Worm (Caenorhabditis elegans) whole organism, early embryonic: ENCODE measurements around the gene rga-3.

ENCODE experiments used
- B0310.2 ChIP-seq: sonication (generic microtip); optimal IDR thresholded peaks from 2 replicates; lab custom pipeline; 2016; ENCODE audit warnings: mild to moderate bottlenecking, missing genetic modification characterization, missing compliant biosample characterization
- F13C5.2 ChIP-seq: sonication (generic microtip); optimal IDR thresholded peaks from 2 replicates; lab custom pipeline; 2017; ENCODE audit warnings: mild to moderate bottlenecking, missing genetic modification characterization, inconsistent platforms, missing compliant biosample characterization
- aly-1 ChIP-seq: sonication (generic microtip); optimal IDR thresholded peaks from 2 replicates; lab custom pipeline; 2016; ENCODE audit warnings: missing genetic modification characterization, missing compliant biosample characterization
- ama-1 ChIP-seq: fragments of 150-350 bp; optimal IDR thresholded peaks from 2 replicates; lab custom pipeline; 2014
- ceh-13 ChIP-seq: fragments of 200-800 bp; sonication (Bioruptor generic); optimal IDR thresholded peaks from 2 replicates; lab custom pipeline; 2018; ENCODE audit warnings: mild to moderate bottlenecking, missing genetic modification characterization, missing compliant biosample characterization
- ceh-36 ChIP-seq: sonication (generic microtip); optimal IDR thresholded peaks from 2 replicates; lab custom pipeline; 2016; ENCODE audit warnings: missing genetic modification characterization, inconsistent platforms, missing compliant biosample characterization
- ets-7 ChIP-seq: sonication (generic microtip); optimal IDR thresholded peaks from 2 replicates; lab custom pipeline; 2016; ENCODE audit warnings: missing genotype, missing genetic modification characterization, missing compliant biosample characterization
- flt-1 ChIP-seq: fragments of 200-800 bp; sonication (Bioruptor generic); IDR thresholded peaks from 2 replicates; pipeline ENCODE4 v1.3.6; 2022; ENCODE audit warnings: missing genetic modification characterization, missing compliant biosample characterization
- hmbx-1 ChIP-seq: sonication (generic microtip); optimal IDR thresholded peaks from 2 replicates; lab custom pipeline; 2016; ENCODE audit warnings: mild to moderate bottlenecking, missing genetic modification characterization, missing compliant biosample characterization
- hmg-4 ChIP-seq: fragments of 200-800 bp; sonication (Bioruptor generic); optimal IDR thresholded peaks from 2 replicates; lab custom pipeline; 2018; ENCODE audit warnings: mild to moderate bottlenecking, missing genetic modification characterization, missing compliant biosample characterization
- hnd-1 ChIP-seq: sonication (generic microtip); optimal IDR thresholded peaks from 2 replicates; lab custom pipeline; 2016; ENCODE audit warnings: missing genetic modification characterization, missing compliant biosample characterization
- pes-1 ChIP-seq: fragments of 200-800 bp; sonication (Bioruptor generic); IDR thresholded peaks from 2 replicates; pipeline ENCODE4 v1.3.6; 2022; ENCODE audit warnings: missing genetic modification reagents, missing genetic modification characterization, missing compliant biosample characterization
- scrt-1 ChIP-seq: fragments of 200-800 bp; sonication (Bioruptor generic); IDR thresholded peaks from 2 replicates; pipeline ENCODE4 v1.3.6; 2022; ENCODE audit warnings: missing genetic modification characterization, missing compliant biosample characterization
- sea-1 ChIP-seq: fragments of 200-800 bp; sonication (Bioruptor generic); conservative IDR thresholded peaks from 2 replicates; pipeline ENCODE4 v1.3.6; 2022; ENCODE audit warnings: missing genetic modification characterization, missing compliant biosample characterization
- tbx-11 ChIP-seq: fragments of 200-800 bp; sonication (Bioruptor generic); IDR thresholded peaks from 2 replicates; pipeline ENCODE4 v1.3.6; 2022; ENCODE audit warnings: missing genetic modification characterization, missing compliant biosample characterization
- tbx-37 ChIP-seq: fragments of 200-800 bp; sonication (Bioruptor generic); conservative IDR thresholded peaks from 2 replicates; pipeline ENCODE4 v1.3.6; 2022; ENCODE audit warnings: missing genetic modification reagents, missing genetic modification characterization, missing compliant biosample characterization
- tra-4 ChIP-seq: sonication (generic microtip); optimal IDR thresholded peaks from 2 replicates; lab custom pipeline; 2017; ENCODE audit warnings: missing genetic modification characterization, missing compliant biosample characterization

Gene rga-3

DNA sequence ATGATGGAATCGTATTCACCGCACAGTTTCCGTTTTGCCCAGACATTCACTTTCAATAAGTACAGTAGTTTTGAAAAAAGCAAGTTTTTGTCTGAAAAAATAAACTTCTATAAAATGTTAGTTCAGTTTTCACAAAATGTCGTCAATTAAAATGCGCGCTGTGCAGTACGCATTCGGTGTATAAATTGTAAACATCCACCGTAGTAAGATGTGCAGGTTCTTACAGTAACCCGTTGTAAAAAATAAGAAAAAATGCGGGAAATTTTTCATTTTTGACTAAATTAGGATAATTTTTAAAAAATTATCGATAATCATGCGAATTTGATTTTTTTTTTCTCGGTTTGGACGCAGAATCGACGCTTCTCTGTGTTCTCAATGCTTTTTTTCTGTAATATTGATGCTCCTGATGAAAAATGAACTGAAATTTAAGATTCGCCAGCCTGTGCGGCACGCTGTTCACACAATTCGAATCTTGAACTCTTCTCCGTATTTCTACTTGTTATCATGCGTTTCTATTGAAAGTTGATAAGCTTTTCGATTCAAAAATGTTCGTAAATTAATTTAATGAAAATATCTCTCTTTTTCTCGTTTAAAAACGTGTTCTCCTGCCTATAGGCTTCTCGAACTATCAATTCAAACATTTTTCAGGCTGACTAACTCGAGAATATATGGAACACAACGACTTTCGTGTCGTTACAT is at the start of gene rga-3:
rga-3 (plus strand) TSS at position 649 of the 699 bp plus-strand sequence.
- TF ChIP-seq tbx-37 (GFP tag; lab: Robert Waterston, UW), result no peak
- TF ChIP-seq B0310.2 (tag; lab: Kevin White, UChicago), result no peak
- TF ChIP-seq flt-1 (GFP tag; lab: Robert Waterston, UW), result no peak
- TF ChIP-seq tra-4 (tag; lab: Kevin White, UChicago), result no peak
- no peak for TF ChIP-seq ceh-36 (tag; lab: Kevin White, UChicago)
- no peak for TF ChIP-seq F13C5.2 (tag; lab: Kevin White, UChicago)
- no peak for TF ChIP-seq ceh-13
- TF ChIP-seq tbx-11, result no peak
- no peak for TF ChIP-seq aly-1

- TF ChIP-seq hmg-4 (GFP tag; lab: Kevin White, UChicago) (no peak), sea-1 (GFP tag; lab: Robert Waterston, UW) (no peak), B0310.2 (tag; lab: Kevin White, UChicago) (no peak), pes-1 (GFP tag; lab: Robert Waterston, UW) (no peak)
Observed at ce11 chrV:5668968-5669367, 48.7 kb upstream of the rga-3 start.

ce11 chrV:5672270-5672669 is 45.4 kb upstream of the rga-3 start:
- TF ChIP-seq B0310.2 (tag; lab: Kevin White, UChicago), result no peak
- TF ChIP-seq hmg-4 (GFP tag; lab: Kevin White, UChicago), result no peak
- no peak for TF ChIP-seq flt-1 (GFP tag; lab: Robert Waterston, UW)
- no peak for TF ChIP-seq tra-4 (tag; lab: Kevin White, UChicago)
- no peak for TF ChIP-seq pes-1 (GFP tag; lab: Robert Waterston, UW)
- no peak for TF ChIP-seq ets-7 (tag; lab: Kevin White, UChicago)
- TF ChIP-seq ceh-13, result no peak
- no peak for TF ChIP-seq scrt-1 (GFP tag; lab: Robert Waterston, UW)
- no peak for TF ChIP-seq hnd-1 (tag; lab: Kevin White, UChicago)
- TF ChIP-seq ama-1, result no peak
- TF ChIP-seq ceh-36 (tag; lab: Kevin White, UChicago), result no peak
- TF ChIP-seq sea-1 (GFP tag; lab: Robert Waterston, UW), result no peak
- no peak for TF ChIP-seq tbx-37 (GFP tag; lab: Robert Waterston, UW)
- TF ChIP-seq hmbx-1 (tag; lab: Kevin White, UChicago), result no peak
- TF ChIP-seq F13C5.2 (tag; lab: Kevin White, UChicago), result no peak
- TF ChIP-seq aly-1, result no peak
- TF ChIP-seq tbx-11, result no peak

ce11 chrV:5676011-5676410 is 41.7 kb upstream of the rga-3 start, which contains the start of gene pqn-13:
TSS of gene pqn-13 (minus strand) at chrV:5676111.
- no peak for TF ChIP-seq tra-4 (tag; lab: Kevin White, UChicago)
- no peak for TF ChIP-seq ceh-13
- TF ChIP-seq hmg-4 (GFP tag; lab: Kevin White, UChicago), result no peak
- TF ChIP-seq ets-7 (tag; lab: Kevin White, UChicago), result no peak
- no peak for TF ChIP-seq pes-1 (GFP tag; lab: Robert Waterston, UW)
- TF ChIP-seq tbx-11, result no peak
- no peak for TF ChIP-seq hmbx-1 (tag; lab: Kevin White, UChicago)
- no peak for TF ChIP-seq tbx-37 (GFP tag; lab: Robert Waterston, UW)
- no peak for TF ChIP-seq ama-1
- TF ChIP-seq aly-1, result no peak
- no peak for TF ChIP-seq sea-1 (GFP tag; lab: Robert Waterston, UW)
- no peak for TF ChIP-seq ceh-36 (tag; lab: Kevin White, UChicago)
- TF ChIP-seq scrt-1 (GFP tag; lab: Robert Waterston, UW), result no peak
- no peak for TF ChIP-seq flt-1 (GFP tag; lab: Robert Waterston, UW)
- no peak for TF ChIP-seq B0310.2 (tag; lab: Kevin White, UChicago)

DNA sequence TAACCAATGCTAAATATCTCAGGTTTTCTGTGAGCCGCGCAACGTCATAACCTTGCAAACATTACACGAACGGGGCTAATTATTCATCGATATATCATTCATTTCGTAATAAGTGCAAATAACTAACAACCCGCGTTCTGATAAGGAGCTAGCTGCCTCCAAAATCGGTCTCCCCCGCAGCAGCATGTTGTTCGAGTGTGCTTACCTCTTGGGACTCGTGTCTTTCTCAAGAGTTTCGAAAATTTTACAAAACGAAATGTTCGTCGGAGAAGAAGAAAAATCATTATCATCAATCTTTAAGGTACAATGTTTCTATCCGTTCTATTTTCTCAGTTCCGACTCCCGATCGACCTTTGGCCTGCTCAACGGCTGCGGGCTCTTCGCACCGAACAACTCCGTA is 39.7 kb upstream of the rga-3 start:
- no peak for TF ChIP-seq tra-4 (tag; lab: Kevin White, UChicago)
- no peak for TF ChIP-seq flt-1 (GFP tag; lab: Robert Waterston, UW)
- no peak for TF ChIP-seq aly-1
- no peak for TF ChIP-seq tbx-37 (GFP tag; lab: Robert Waterston, UW)

DNA sequence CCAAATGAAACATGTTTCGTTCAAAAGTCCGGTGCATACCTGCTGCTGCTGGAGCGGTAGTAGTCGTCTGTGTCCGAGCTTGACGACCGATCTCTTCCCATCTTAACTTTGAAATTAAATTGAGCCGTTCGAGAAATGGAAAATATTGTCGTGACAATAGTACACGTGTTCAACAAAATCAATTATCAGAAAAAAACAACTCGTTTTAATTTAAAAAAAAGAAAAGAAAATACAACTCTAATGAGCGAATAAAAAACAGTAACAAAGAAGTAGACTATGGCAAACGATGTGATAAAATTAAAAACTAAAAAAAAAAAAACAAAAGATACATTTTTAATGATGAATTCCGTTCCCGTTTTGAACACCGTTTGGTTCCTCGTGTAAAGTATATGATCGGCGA is 35.2 kb upstream of the rga-3 start, which contains the start of gene prp-39:
prp-39 (minus strand) TSS at position 101 of the 400 bp plus-strand sequence.
- TF ChIP-seq ama-1 (no peak), sea-1 (GFP tag; lab: Robert Waterston, UW) (no peak), scrt-1 (GFP tag; lab: Robert Waterston, UW) (no peak), tra-4 (tag; lab: Kevin White, UChicago) (no peak), hmbx-1 (tag; lab: Kevin White, UChicago) (no peak), F13C5.2 (tag; lab: Kevin White, UChicago) (no peak), tbx-37 (GFP tag; lab: Robert Waterston, UW) (no peak)

- TF ChIP-seq pes-1 (GFP tag; lab: Robert Waterston, UW) (0 out of 2 replicates have a peak, but pooled peaks have one; percentile 50), B0310.2 (tag; lab: Kevin White, UChicago) (no peak), hnd-1 (tag; lab: Kevin White, UChicago) (no peak), F13C5.2 (tag; lab: Kevin White, UChicago) (peak; percentile 42)
Observed at ce11 chrV:5684534-5684933, 33.2 kb upstream of the rga-3 start, which contains the start of the genes hmgs-1 and F25B4.4. TSS of gene hmgs-1 (minus strand) at chrV:5684589. TSS of gene F25B4.4 (plus strand) at chrV:5684873.
